Fruit fly (Drosophila melanogaster) whole organism, pupa: ENCODE data around the gene CG18404.

ENCODE experiments used
- CG15710 ChIP-seq: fragments of 200-800 bp; sonication (Bioruptor generic); optimal IDR thresholded peaks from 2 replicates; lab custom pipeline; 2018; ENCODE audit warnings: missing biosample characterization, mild to moderate bottlenecking, missing genetic modification characterization, moderate library complexity
- CG32121 ChIP-seq: fragments of 200-800 bp; sonication (Bioruptor generic); IDR thresholded peaks from 2 replicates; pipeline ENCODE4 v1.3.6; 2022; ENCODE audit warnings: missing biosample characterization, missing genetic modification characterization
- D1 ChIP-seq: fragments of 200-800 bp; sonication (Bioruptor generic); optimal IDR thresholded peaks from 2 replicates; lab custom pipeline; 2018; ENCODE audit warnings: missing biosample characterization, mild to moderate bottlenecking, missing genetic modification characterization, moderate library complexity
- EcR ChIP-seq: fragments of 200-800 bp; sonication (Bioruptor generic); optimal IDR thresholded peaks from 3 replicates; lab custom pipeline; 2019; ENCODE audit warnings: missing biosample characterization, missing genetic modification characterization, mild to moderate bottlenecking, moderate library complexity, missing genetic modification reagents
- Pif1A ChIP-seq: fragments of 200-800 bp; sonication (Bioruptor generic); optimal IDR thresholded peaks from 3 replicates; lab custom pipeline; 2016; ENCODE audit warnings: missing biosample characterization, missing genetic modification characterization
- Snoo ChIP-seq: fragments of 200-800 bp; sonication (Bioruptor generic); optimal IDR thresholded peaks from 3 replicates; lab custom pipeline; 2017; ENCODE audit warnings: missing biosample characterization, mild to moderate bottlenecking, missing genetic modification characterization, inconsistent platforms

- no peak for TF ChIP-seq Snoo (tag; lab: Kevin White, UChicago)
- TF ChIP-seq D1 (tag; lab: Kevin White, UChicago), result no peak
- no peak for TF ChIP-seq CG32121 (GFP tag; lab: Robert Waterston, UW)
- no peak for TF ChIP-seq EcR (GFP tag; lab: Kevin White, UChicago)
- TF ChIP-seq CG15710 (tag; lab: Kevin White, UChicago), result no peak
- TF ChIP-seq Pif1A, result no peak
Measured at dm6 chr3R:30273898-30274297, 20.9 kb downstream of the CG18404 start.
